Worm (Caenorhabditis elegans) whole organism, L4 larva: ENCODE measurements around the gene F56B3.4.

Experiments
- nhr-11 ChIP-seq: fragments of 150-350 bp; optimal IDR thresholded peaks from 2 replicates; lab custom pipeline; 2014; ENCODE audit warnings: missing biosample characterization, missing genetic modification characterization
- unc-62 ChIP-seq, 3 experiments: fragments of 150-350 bp in 1 of 3; sonication (generic microtip); optimal IDR thresholded peaks in 2 of 3; peaks in 1 of 3; 1 replicate in 1 of 3; 2 replicates in 2 of 3; lab custom pipeline; 2014 to 2017; ENCODE audit warnings: missing biosample characterization in 3 of 3, missing genetic modification characterization in 3 of 3, missing genetic modification reagents in 3 of 3, missing genotype in 1 of 3

ce11 chrIV:736447-736846 lies 57.6 kb downstream of the F56B3.4 start, which contains the start of gene kvs-5:
- TF ChIP-seq unc-62 (GFP tag; optimal IDR thresholded peaks at IDR 0.05 in 1 of 2; lab: Kevin White, UChicago) (no peak), unc-62 (tag; optimal IDR thresholded peaks at IDR 0.05; lab: Kevin White, UChicago) (no peak), nhr-11 (no peak)
